Worm (Caenorhabditis elegans) whole organism, L4/young adult: Measurements from ENCODE around the gene anmt-1.

ENCODE experiments used
- dao-5 ChIP-seq: sonication (generic microtip); optimal IDR thresholded peaks from 2 replicates; lab custom pipeline; 2016; ENCODE audit warnings: missing genotype, missing genetic modification characterization, moderate library complexity, missing compliant biosample characterization
- him-1 ChIP-seq: sonication (generic microtip); optimal IDR thresholded peaks from 2 replicates; lab custom pipeline; 2016; ENCODE audit warnings: missing genotype, missing genetic modification reagents, missing genetic modification characterization, missing compliant biosample characterization

DNA sequence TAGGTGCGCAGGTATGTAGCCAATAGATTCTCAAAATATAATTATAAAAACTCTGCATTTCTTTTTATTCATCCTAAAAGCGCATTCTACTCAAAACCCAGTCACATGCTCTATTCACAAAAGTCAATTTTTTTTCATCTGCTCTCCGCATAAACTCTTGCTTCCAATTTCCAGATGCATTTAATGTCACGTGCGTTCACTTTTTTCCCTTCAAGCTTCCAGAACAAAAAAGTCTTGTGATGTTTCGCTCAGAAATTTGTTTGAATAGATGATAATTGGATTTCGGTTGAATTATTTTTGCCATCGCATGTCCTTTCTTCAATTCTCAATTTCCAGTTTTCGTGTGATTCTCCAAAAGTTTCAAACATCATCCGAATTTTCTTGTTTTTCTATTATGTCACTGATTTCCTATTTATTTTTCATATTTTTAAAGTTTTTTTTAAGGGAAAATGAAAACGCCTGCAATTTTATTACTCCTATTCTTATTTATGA, 19.7 kb upstream of the anmt-1 start, which contains the start of gene F22B7.1:
- no peak for TF ChIP-seq him-1 (tag; lab: Kevin White, UChicago)
- TF ChIP-seq dao-5 (tag; lab: Kevin White, UChicago): no peak
